Fruit fly (Drosophila melanogaster): ENCODE results near the gene CG43133.
A peak's percentile ranks its signal among the peaks of the same experiment; 100 is the strongest.

Gene CG43133

DNA sequence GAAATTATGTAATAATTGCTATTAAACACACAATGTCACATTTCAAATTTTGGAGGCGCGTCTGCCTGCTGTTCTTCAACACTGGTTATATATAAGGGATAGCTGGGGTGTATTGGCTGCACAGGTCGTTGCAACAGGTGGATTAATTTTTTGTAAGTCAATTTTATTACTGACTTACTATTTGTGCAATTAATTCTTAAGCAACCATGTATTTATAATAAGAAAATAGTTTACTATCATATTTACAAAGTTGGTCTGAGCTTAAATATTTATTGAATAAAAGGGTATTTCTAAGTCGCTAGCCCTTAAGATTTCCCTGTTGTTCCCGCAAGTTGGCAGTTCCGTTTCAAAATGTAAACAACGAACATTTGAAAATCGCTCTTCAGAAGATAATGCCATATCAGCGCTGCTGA lies 37.2 kb downstream of the CG43133 start, which contains the start of gene RhoGAP16F (continued):
- TF ChIP-seq lilli (GFP tag; optimal IDR thresholded peaks at IDR 0.05): peak; percentile 93
- TF ChIP-seq nmo (GFP tag; optimal IDR thresholded peaks at IDR 0.05): peak; percentile 90
- peak in 1 of 2 experiments; percentile 63 for TF ChIP-seq Eip74EF (GFP tag; optimal IDR thresholded peaks at IDR 0.05)
- peak in 1 of 2 experiments; percentile 70 for TF ChIP-seq pan (optimal IDR thresholded peaks at IDR 0.05)
- TF ChIP-seq pan (GFP tag; optimal IDR thresholded peaks at IDR 0.05 in 1 of 2, IDR thresholded peaks at IDR 0.05 in 1 of 2): peak; percentile 78 to 85
- no peak for TF ChIP-seq CG1832 (GFP tag; optimal IDR thresholded peaks at IDR 0.05)
- TF ChIP-seq fd3F (GFP tag; optimal IDR thresholded peaks at IDR 0.05): peak; percentile 69
- TF ChIP-seq Dp (GFP tag; optimal IDR thresholded peaks at IDR 0.05): peak; percentile 74
- peak; percentile 97 for TF ChIP-seq CG10267 (tag; optimal IDR thresholded peaks at IDR 0.05)
- peak; percentile 80 for TF ChIP-seq H15 (GFP tag; IDR thresholded peaks at IDR 0.05)
- 0 out of 2 replicates have a peak, but pooled peaks have one; percentile 15 for TF ChIP-seq Dref (GFP tag; IDR thresholded peaks at IDR 0.05)
- peak; percentile 51 for TF ChIP-seq Camta (GFP tag; optimal IDR thresholded peaks at IDR 0.05)
- TF ChIP-seq CG34376 (GFP tag; optimal IDR thresholded peaks at IDR 0.05): peak; percentile 69
- TF ChIP-seq CG3726 (GFP tag; IDR thresholded peaks at IDR 0.05): 0 out of 3 replicates have a peak, but pooled peaks have one; percentile 60
- TF ChIP-seq org-1 (GFP tag; optimal IDR thresholded peaks at IDR 0.05): peak; percentile 56
- peak; percentile 58 for TF ChIP-seq disco-r (GFP tag; optimal IDR thresholded peaks at IDR 0.05)
- TF ChIP-seq CG12659 (GFP tag; optimal IDR thresholded peaks at IDR 0.05): peak; percentile 79
- TF ChIP-seq CG8478 (optimal IDR thresholded peaks at IDR 0.05): no peak
- TF ChIP-seq CG9932 (GFP tag; IDR thresholded peaks at IDR 0.05): peak; percentile 90
- no peak; the same call in 2 of the 3 replicates for TF ChIP-seq gce (GFP tag; IDR thresholded peaks at IDR 0.05)
- TF ChIP-seq NFAT (GFP tag; IDR thresholded peaks at IDR 0.05): peak; percentile 84
- TF ChIP-seq CG3065 (GFP tag; optimal IDR thresholded peaks at IDR 0.05): peak; percentile 73
- TF ChIP-seq Blimp-1 (GFP tag; optimal IDR thresholded peaks at IDR 0.05): peak; percentile 74
- TF ChIP-seq unc-4 (GFP tag; IDR thresholded peaks at IDR 0.05; ENCODE audit: partially characterized antibody): no peak
- peak; percentile 13 for TF ChIP-seq ftz-f1 (GFP tag; optimal IDR thresholded peaks at IDR 0.05)
- TF ChIP-seq btn (GFP tag; optimal IDR thresholded peaks at IDR 0.05): no peak
- TF ChIP-seq CG12299 (tag; optimal IDR thresholded peaks at IDR 0.05): peak; percentile 53
- TF ChIP-seq CG11085 (GFP tag; IDR thresholded peaks at IDR 0.05): peak; percentile 75
- TF ChIP-seq CG17385 (GFP tag; optimal IDR thresholded peaks at IDR 0.05): peak; percentile 76
- peak; percentile 84 for TF ChIP-seq kah (GFP tag; optimal IDR thresholded peaks at IDR 0.05)
- TF ChIP-seq CG30020 (tag; optimal IDR thresholded peaks at IDR 0.05): peak; percentile 49
- TF ChIP-seq ERR (GFP tag; optimal IDR thresholded peaks at IDR 0.05): peak; percentile 46
- peak; percentile 88 for TF ChIP-seq sisA (GFP tag; IDR thresholded peaks at IDR 0.05)
- TF ChIP-seq sna (GFP tag; IDR thresholded peaks at IDR 0.05; ENCODE audit: partially characterized antibody): no peak
- peak; percentile 41 for TF ChIP-seq CG1792 (GFP tag; optimal IDR thresholded peaks at IDR 0.05)
- peak; percentile 83 for TF ChIP-seq CG14710 (tag; optimal IDR thresholded peaks at IDR 0.05)
- peak; percentile 67 for TF ChIP-seq danr (GFP tag; IDR thresholded peaks at IDR 0.05)
- TF ChIP-seq CG15073 (GFP tag; optimal IDR thresholded peaks at IDR 0.05): peak; percentile 47
- peak; percentile 84 for TF ChIP-seq CG10543 (GFP tag; optimal IDR thresholded peaks at IDR 0.05)
- TF ChIP-seq CG8924 (tag; optimal IDR thresholded peaks at IDR 0.05): peak; percentile 82
- TF ChIP-seq CG6272 (GFP tag; IDR thresholded peaks at IDR 0.05): peak; percentile 67
- peak; percentile 90 for TF ChIP-seq Hsf (GFP tag; optimal IDR thresholded peaks at IDR 0.05)
- peak; percentile 36 for TF ChIP-seq CG7928 (GFP tag; optimal IDR thresholded peaks at IDR 0.05)
- peak; percentile 74 for TF ChIP-seq peb (GFP tag; IDR thresholded peaks at IDR 0.05)
- peak; percentile 80 for TF ChIP-seq Mad (GFP tag; optimal IDR thresholded peaks at IDR 0.05)
- TF ChIP-seq nerfin-2 (GFP tag; IDR thresholded peaks at IDR 0.05; ENCODE audit: partially characterized antibody): no peak
- no peak for TF ChIP-seq HmgD (GFP tag; optimal IDR thresholded peaks at IDR 0.05)
- peak; percentile 92 for TF ChIP-seq slbo (GFP tag; IDR thresholded peaks at IDR 0.05)
- TF ChIP-seq ken (GFP tag; IDR thresholded peaks at IDR 0.05): peak; percentile 83; the same call in 2 of the 3 replicates
- TF ChIP-seq sim (GFP tag; IDR thresholded peaks at IDR 0.05): peak; percentile 25; the same call in 1 of the 2 replicates
- peak; percentile 36; the same call in 1 of the 2 replicates for TF ChIP-seq CG32767 (GFP tag; IDR thresholded peaks at IDR 0.05)
